Worm (Caenorhabditis elegans) whole organism, late embryonic: ENCODE results near the gene scav-1.

ENCODE experiments used
- C38D4.7 ChIP-seq: fragments of 200-800 bp; sonication (Bioruptor generic); optimal IDR thresholded peaks from 2 replicates; lab custom pipeline; 2018; ENCODE audit warnings: mild to moderate bottlenecking, missing genetic modification characterization, moderate library complexity, missing compliant biosample characterization
- F13H6.1 ChIP-seq: sonication (generic microtip); optimal IDR thresholded peaks from 2 replicates; lab custom pipeline; 2016; ENCODE audit warnings: missing genetic modification characterization, missing compliant biosample characterization
- K02D7.2 ChIP-seq: sonication (generic microtip); optimal IDR thresholded peaks from 2 replicates; lab custom pipeline; 2017; ENCODE audit warnings: mild to moderate bottlenecking, missing genetic modification characterization, missing compliant biosample characterization
- K09A11.1 ChIP-seq: sonication (generic microtip); optimal IDR thresholded peaks from 2 replicates; lab custom pipeline; 2017; ENCODE audit warnings: antibody characterized with exemption, mild to moderate bottlenecking, missing genetic modification characterization, missing compliant biosample characterization; ENCODE audit not compliant: insufficient read depth
- T23F11.4 ChIP-seq: fragments of 200-800 bp; sonication (Bioruptor generic); optimal IDR thresholded peaks from 2 replicates; lab custom pipeline; 2018; ENCODE audit warnings: mild to moderate bottlenecking, missing genetic modification characterization, missing compliant biosample characterization
- Y22D7AL.16 ChIP-seq: sonication (generic microtip); optimal IDR thresholded peaks from 2 replicates; lab custom pipeline; 2016; ENCODE audit warnings: missing genetic modification characterization, missing compliant biosample characterization
- ahr-1 ChIP-seq: sonication (generic microtip); optimal IDR thresholded peaks from 2 replicates; lab custom pipeline; 2016; ENCODE audit warnings: missing genetic modification characterization, missing compliant biosample characterization
- ceh-14 ChIP-seq: sonication (generic microtip); optimal IDR thresholded peaks from 2 replicates; lab custom pipeline; 2016; ENCODE audit warnings: missing genotype, missing genetic modification characterization, missing compliant biosample characterization
- ceh-18 ChIP-seq: sonication (generic microtip); optimal IDR thresholded peaks from 2 replicates; lab custom pipeline; 2016; ENCODE audit warnings: missing genetic modification characterization, missing compliant biosample characterization
- ceh-19 ChIP-seq: fragments of 200-800 bp; sonication (Bioruptor generic); optimal IDR thresholded peaks from 2 replicates; lab custom pipeline; 2018; ENCODE audit warnings: mild to moderate bottlenecking, missing genetic modification characterization, missing compliant biosample characterization
- ceh-2 ChIP-seq: sonication (generic microtip); optimal IDR thresholded peaks from 2 replicates; lab custom pipeline; 2016; ENCODE audit warnings: missing genotype, missing genetic modification characterization, missing compliant biosample characterization
- ceh-24 ChIP-seq: sonication (generic microtip); optimal IDR thresholded peaks from 2 replicates; lab custom pipeline; 2016; ENCODE audit warnings: mild to moderate bottlenecking, missing genetic modification characterization, missing compliant biosample characterization
- ceh-30 ChIP-seq: fragments of 150-350 bp; optimal IDR thresholded peaks from 2 replicates; lab custom pipeline; 2014; ENCODE audit warnings: missing biosample characterization, missing genetic modification characterization
- ceh-34 ChIP-seq: sonication (generic microtip); optimal IDR thresholded peaks from 2 replicates; lab custom pipeline; 2016; ENCODE audit warnings: mild to moderate bottlenecking, missing genetic modification characterization, missing compliant biosample characterization
- ceh-45 ChIP-seq: fragments of 200-800 bp; sonication (Bioruptor generic); IDR thresholded peaks from 2 replicates; pipeline ENCODE4 v1.3.6; 2022; ENCODE audit warnings: missing genetic modification reagents, missing genetic modification characterization, missing compliant biosample characterization
- ceh-48 ChIP-seq: sonication (generic microtip); optimal IDR thresholded peaks from 2 replicates; lab custom pipeline; 2016; ENCODE audit warnings: missing genetic modification characterization, inconsistent platforms, missing compliant biosample characterization
- ceh-6 ChIP-seq: fragments of 200-800 bp; sonication (Bioruptor generic); optimal IDR thresholded peaks from 2 replicates; lab custom pipeline; 2018; ENCODE audit warnings: mild to moderate bottlenecking, missing genetic modification characterization, missing compliant biosample characterization
- dmd-4 ChIP-seq: sonication (generic microtip); optimal IDR thresholded peaks from 2 replicates; lab custom pipeline; 2016; ENCODE audit warnings: borderline replicate concordance, missing genetic modification characterization, missing compliant biosample characterization
- elt-2 ChIP-seq: sonication (generic microtip); optimal IDR thresholded peaks from 2 replicates; lab custom pipeline; 2016; ENCODE audit warnings: missing genetic modification reagents, missing genetic modification characterization, missing compliant biosample characterization
- elt-4 ChIP-seq: sonication (generic microtip); optimal IDR thresholded peaks from 2 replicates; lab custom pipeline; 2016; ENCODE audit warnings: missing genetic modification characterization, missing compliant biosample characterization
- ets-4 ChIP-seq: sonication (generic microtip); optimal IDR thresholded peaks from 2 replicates; lab custom pipeline; 2016; ENCODE audit warnings: missing genetic modification characterization, missing compliant biosample characterization
- eyg-1 ChIP-seq: sonication (generic microtip); optimal IDR thresholded peaks from 2 replicates; lab custom pipeline; 2016; ENCODE audit warnings: missing genotype, missing genetic modification characterization, missing compliant biosample characterization
- fax-1 ChIP-seq: sonication (generic microtip); optimal IDR thresholded peaks from 2 replicates; lab custom pipeline; 2016; ENCODE audit warnings: missing genotype, missing genetic modification characterization, missing compliant biosample characterization
- fkh-10 ChIP-seq: fragments of 150-350 bp; optimal IDR thresholded peaks from 2 replicates; lab custom pipeline; 2014; ENCODE audit warnings: missing biosample characterization, missing genetic modification reagents, missing genetic modification characterization
- fkh-6 ChIP-seq: sonication (generic microtip); optimal IDR thresholded peaks from 2 replicates; lab custom pipeline; 2016; ENCODE audit warnings: missing genetic modification characterization, missing compliant biosample characterization
- gmeb-2 ChIP-seq: sonication (generic microtip); optimal IDR thresholded peaks from 2 replicates; lab custom pipeline; 2016; ENCODE audit warnings: missing genetic modification characterization, inconsistent platforms, missing compliant biosample characterization
- hlh-15 ChIP-seq: sonication (generic microtip); optimal IDR thresholded peaks from 2 replicates; lab custom pipeline; 2016; ENCODE audit warnings: missing genetic modification characterization, missing compliant biosample characterization
- hlh-30 ChIP-seq: sonication (generic microtip); optimal IDR thresholded peaks from 2 replicates; lab custom pipeline; 2017; ENCODE audit warnings: antibody characterized with exemption, missing genetic modification characterization, missing compliant biosample characterization; ENCODE audit not compliant: insufficient read depth
- hlh-6 ChIP-seq: sonication (generic microtip); optimal IDR thresholded peaks from 2 replicates; lab custom pipeline; 2016; ENCODE audit warnings: missing genotype, missing genetic modification characterization, missing compliant biosample characterization
- lim-6 ChIP-seq: sonication (generic microtip); optimal IDR thresholded peaks from 2 replicates; lab custom pipeline; 2016; ENCODE audit warnings: missing genetic modification characterization, missing compliant biosample characterization
- lin-11 ChIP-seq: fragments of 200-800 bp; sonication (Bioruptor generic); optimal IDR thresholded peaks from 2 replicates; lab custom pipeline; 2018; ENCODE audit warnings: mild to moderate bottlenecking, missing genetic modification characterization, missing compliant biosample characterization
- madf-2 ChIP-seq: sonication (generic microtip); optimal IDR thresholded peaks from 2 replicates; lab custom pipeline; 2017; ENCODE audit warnings: missing genetic modification characterization, missing compliant biosample characterization
- nfya-1 ChIP-seq: sonication (generic microtip); optimal IDR thresholded peaks from 2 replicates; lab custom pipeline; 2017; ENCODE audit warnings: missing genetic modification characterization, mild to moderate bottlenecking, missing compliant biosample characterization, antibody characterized with exemption, moderate library complexity
- nhr-11 ChIP-seq: fragments of 150-350 bp; optimal IDR thresholded peaks from 2 replicates; lab custom pipeline; 2014; ENCODE audit warnings: missing biosample characterization, missing genetic modification characterization
- odd-2 ChIP-seq: sonication (generic microtip); optimal IDR thresholded peaks from 2 replicates; lab custom pipeline; 2017; ENCODE audit warnings: antibody characterized with exemption, mild to moderate bottlenecking, missing genetic modification characterization, missing compliant biosample characterization
- pat-9 ChIP-seq: fragments of 200-800 bp; sonication (Bioruptor generic); optimal IDR thresholded peaks from 2 replicates; lab custom pipeline; 2018; ENCODE audit warnings: mild to moderate bottlenecking, missing genetic modification characterization, moderate library complexity, missing compliant biosample characterization
- pax-1 ChIP-seq: fragments of 150-350 bp; optimal IDR thresholded peaks from 2 replicates; lab custom pipeline; 2014; ENCODE audit warnings: missing biosample characterization, missing genetic modification characterization
- pha-2 ChIP-seq: sonication (generic microtip); optimal IDR thresholded peaks from 2 replicates; lab custom pipeline; 2017; ENCODE audit warnings: mild to moderate bottlenecking, missing genetic modification characterization, missing compliant biosample characterization
- pha-4 ChIP-seq: fragments of 150-350 bp; optimal IDR thresholded peaks from 2 replicates; lab custom pipeline; 2018; ENCODE audit warnings: missing biosample characterization, missing genetic modification reagents, missing genetic modification characterization
- pqm-1 ChIP-seq: sonication (generic microtip); optimal IDR thresholded peaks from 2 replicates; lab custom pipeline; 2016; ENCODE audit warnings: missing genetic modification characterization, missing compliant biosample characterization
- ref-2 ChIP-seq: sonication (generic microtip); optimal IDR thresholded peaks from 2 replicates; lab custom pipeline; 2016; ENCODE audit warnings: missing genetic modification characterization, missing compliant biosample characterization
- sdc-2 ChIP-seq: sonication (generic microtip); optimal IDR thresholded peaks from 2 replicates; lab custom pipeline; 2016; ENCODE audit warnings: missing genotype, missing genetic modification characterization, missing compliant biosample characterization
- sox-2 ChIP-seq: fragments of 200-800 bp; sonication (Bioruptor generic); IDR thresholded peaks from 2 replicates; pipeline ENCODE4 v1.3.6; 2022; ENCODE audit warnings: missing genetic modification reagents, missing genetic modification characterization, missing compliant biosample characterization
- syd-9 ChIP-seq: sonication (generic microtip); optimal IDR thresholded peaks from 2 replicates; lab custom pipeline; 2016; ENCODE audit warnings: mild to moderate bottlenecking, missing genetic modification characterization, moderate library complexity, missing compliant biosample characterization
- tbx-2 ChIP-seq: sonication (generic microtip); optimal IDR thresholded peaks from 2 replicates; lab custom pipeline; 2016; ENCODE audit warnings: missing genetic modification characterization, missing compliant biosample characterization
- tbx-7 ChIP-seq: sonication (generic microtip); optimal IDR thresholded peaks from 2 replicates; lab custom pipeline; 2016; ENCODE audit warnings: missing genotype, missing genetic modification characterization, missing compliant biosample characterization
- ttx-3 ChIP-seq: sonication (generic microtip); optimal IDR thresholded peaks from 2 replicates; lab custom pipeline; 2016; ENCODE audit warnings: missing genetic modification reagents, missing genetic modification characterization, missing compliant biosample characterization
- unc-3 ChIP-seq, 2 experiments: fragments of 200-800 bp in 1 of 2; sonication (Bioruptor generic) in 1 of 2; sonication (generic microtip) in 1 of 2; conservative IDR thresholded peaks in 1 of 2; optimal IDR thresholded peaks in 1 of 2; 2 replicates each; pipeline versions ENCODE4 v1.3.6 to Lab custom; 2016 to 2022; ENCODE audit warnings: missing compliant biosample characterization in 2 of 2, missing genetic modification characterization in 2 of 2, missing genetic modification reagents in 1 of 2
- unc-42 ChIP-seq: sonication (generic microtip); optimal IDR thresholded peaks from 2 replicates; lab custom pipeline; 2016; ENCODE audit warnings: missing genotype, missing genetic modification characterization, missing compliant biosample characterization
- unc-55 ChIP-seq: sonication (generic microtip); optimal IDR thresholded peaks from 2 replicates; lab custom pipeline; 2017; ENCODE audit warnings: missing biosample characterization, missing genetic modification reagents, missing genetic modification characterization
- zip-5 ChIP-seq: sonication (generic microtip); optimal IDR thresholded peaks from 2 replicates; lab custom pipeline; 2016; ENCODE audit warnings: missing genetic modification characterization, missing compliant biosample characterization
- ztf-16 ChIP-seq: sonication (generic microtip); optimal IDR thresholded peaks from 2 replicates; lab custom pipeline; 2017; ENCODE audit warnings: missing genetic modification characterization, missing compliant biosample characterization

scav-1 gene

ce11 chrX:5429335-5429734 is 29.0 kb upstream of the scav-1 start:
- TF ChIP-seq hlh-6 (peak; percentile 69), fkh-10 (GFP tag; lab: Kevin White, UChicago) (peak; percentile 93), fkh-6 (tag; lab: Kevin White, UChicago) (peak; percentile 54), nfya-1 (tag; lab: Kevin White, UChicago) (peak; percentile 96), sdc-2 (tag; lab: Kevin White, UChicago) (peak; percentile 99), ceh-2 (tag; lab: Kevin White, UChicago) (peak; percentile 73), unc-3 (GFP tag; conservative IDR thresholded peaks at IDR 0.05; lab: Robert Waterston, UW) (no peak; the same call in 1 of the 2 replicates), unc-3 (tag; optimal IDR thresholded peaks at IDR 0.05; lab: Kevin White, UChicago) (peak; percentile 46), unc-55 (peak; percentile 42), gmeb-2 (tag; lab: Kevin White, UChicago) (peak; percentile 40), pax-1 (no peak), ceh-45 (GFP tag; lab: Robert Waterston, UW) (peak; percentile 40; the same call in 1 of the 2 replicates), K09A11.1 (tag; lab: Kevin White, UChicago) (peak; percentile 67), pha-2 (tag; lab: Kevin White, UChicago) (no peak), ceh-6 (GFP tag; lab: Kevin White, UChicago) (peak; percentile 77), ref-2 (peak; percentile 97), tbx-7 (tag; lab: Kevin White, UChicago) (peak; percentile 57), unc-42 (tag; lab: Kevin White, UChicago) (peak; percentile 94), lin-11 (tag; lab: Kevin White, UChicago) (no peak), Y22D7AL.16 (tag; lab: Kevin White, UChicago) (peak; percentile 2), elt-4 (tag; lab: Kevin White, UChicago) (no peak), lim-6 (tag; lab: Kevin White, UChicago) (no peak), fax-1 (tag; lab: Kevin White, UChicago) (peak; percentile 53), ceh-30 (tag; lab: Kevin White, UChicago) (peak; percentile 79), dmd-4 (tag; lab: Kevin White, UChicago) (peak; percentile 67), ahr-1 (peak; percentile 12), syd-9 (tag; lab: Kevin White, UChicago) (peak; percentile 93), ceh-19 (GFP tag; lab: Kevin White, UChicago) (peak; percentile 57), pha-4 (tag; lab: Kevin White, UChicago) (no peak), hlh-30 (tag; lab: Kevin White, UChicago) (peak; percentile 85), C38D4.7 (GFP tag; lab: Kevin White, UChicago) (peak; percentile 16), elt-2 (tag; lab: Kevin White, UChicago) (no peak), ceh-24 (tag; lab: Kevin White, UChicago) (no peak), odd-2 (tag; lab: Kevin White, UChicago) (peak; percentile 28), T23F11.4 (GFP tag; lab: Kevin White, UChicago) (peak; percentile 68), F13H6.1 (tag; lab: Kevin White, UChicago) (peak; percentile 70), ceh-34 (tag; lab: Kevin White, UChicago) (peak; percentile 93), K02D7.2 (tag; lab: Kevin White, UChicago) (no peak), pqm-1 (peak; percentile 89), zip-5 (peak; percentile 46), nhr-11 (no peak), eyg-1 (tag; lab: Kevin White, UChicago) (peak; percentile 80), ceh-18 (tag; lab: Kevin White, UChicago) (peak; percentile 99), ceh-48 (tag; lab: Kevin White, UChicago) (peak; percentile 28), ztf-16 (tag; lab: Kevin White, UChicago) (peak; percentile 81), madf-2 (peak; percentile 83), tbx-2 (tag; lab: Kevin White, UChicago) (peak; percentile 94), ets-4 (tag; lab: Kevin White, UChicago) (no peak), ttx-3 (tag; lab: Kevin White, UChicago) (no peak), hlh-15 (tag; lab: Kevin White, UChicago) (peak; percentile 39), sox-2 (GFP tag; lab: Robert Waterston, UW) (peak; percentile 51), ceh-14 (tag; lab: Kevin White, UChicago) (peak; percentile 88), pat-9 (peak; percentile 65)
